Worm (Caenorhabditis elegans): ENCODE results near the gene F21C10.19.

DNA sequence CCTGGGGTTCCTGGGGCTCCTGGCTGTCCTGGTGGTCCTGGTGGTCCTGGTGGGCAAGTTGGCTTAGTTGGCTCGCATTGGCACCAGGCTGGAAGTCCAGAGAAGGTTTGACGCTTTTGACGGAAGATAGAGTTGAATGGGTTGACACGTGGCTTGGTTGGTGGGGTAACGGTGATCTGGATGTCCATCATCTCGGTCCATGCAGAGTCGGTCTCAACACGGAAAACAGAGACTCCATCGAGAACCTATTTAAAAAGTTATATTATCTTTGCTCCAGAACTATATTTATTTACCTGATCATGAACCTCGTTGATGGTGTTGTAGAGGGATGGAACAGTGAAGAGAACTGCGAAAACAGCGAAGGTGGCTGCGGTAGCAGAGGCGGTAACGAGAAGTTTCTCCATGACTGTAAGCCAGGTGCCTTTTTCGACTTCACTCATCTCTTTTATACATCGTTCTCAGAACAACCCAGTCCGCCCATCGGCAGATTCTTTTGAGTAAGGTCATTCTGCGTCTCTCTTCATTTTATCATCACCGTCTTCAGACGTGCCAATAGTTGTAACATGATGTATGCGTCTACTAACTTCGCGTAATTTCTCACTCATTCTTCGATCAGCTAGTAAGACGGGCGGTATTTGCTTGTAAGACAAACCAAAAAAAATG lies 29.5 kb downstream of the F21C10.19 start, which contains the start of gene col-144:
- TF ChIP-seq hmbx-1 (tag; optimal IDR thresholded peaks at IDR 0.05) (no peak), flt-1 (GFP tag; IDR thresholded peaks at IDR 0.05) (no peak), ama-1 (optimal IDR thresholded peaks at IDR 0.05) (no peak)
